Worm (Caenorhabditis elegans): ENCODE data around the gene F09D12.2.

- TF ChIP-seq M03D4.4 (tag; optimal IDR thresholded peaks at IDR 0.05) (no peak), unc-62 (GFP tag; optimal IDR thresholded peaks at IDR 0.05) (no peak), ces-1 (GFP tag; optimal IDR thresholded peaks at IDR 0.05) (no peak), nhr-28 (tag; optimal IDR thresholded peaks at IDR 0.05) (no peak), elt-1 (tag; optimal IDR thresholded peaks at IDR 0.05; ENCODE audit: borderline replicate concordance, insufficient read depth) (no peak), blmp-1 (tag; optimal IDR thresholded peaks at IDR 0.05) (no peak), snpc-4 (tag; optimal IDR thresholded peaks at IDR 0.05) (no peak), mab-5 (tag; optimal IDR thresholded peaks at IDR 0.05) (no peak), ztf-11 (tag; optimal IDR thresholded peaks at IDR 0.05) (no peak)
Observed at ce11 chrIV:3467751-3468150, 23.8 kb upstream of the F09D12.2 start.

Data from whole organism, mixed stage, embryonic.